Worm (Caenorhabditis elegans): Measurements from ENCODE around the gene flad-1.

DNA sequence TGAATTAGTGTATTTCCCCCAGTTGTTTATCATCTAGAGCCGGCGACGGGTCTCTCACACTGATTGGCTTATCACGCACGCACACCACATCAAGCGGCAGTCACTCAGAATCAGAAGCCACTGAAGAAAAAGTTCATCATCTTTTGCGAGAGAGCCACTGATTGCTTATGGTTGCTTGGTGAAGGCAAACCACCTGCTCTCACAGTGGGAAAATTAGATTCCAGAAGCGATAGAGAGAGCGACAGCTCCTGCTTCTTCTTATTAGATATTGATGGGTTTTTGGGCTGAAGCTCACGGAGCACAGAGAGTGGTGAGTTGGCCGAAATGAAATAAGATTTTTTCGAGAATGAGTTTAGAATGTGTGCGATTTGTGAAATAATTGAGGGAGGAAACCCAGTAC lies 12.2 kb downstream of the flad-1 start:
- TF ChIP-seq ceh-9 (tag; optimal IDR thresholded peaks at IDR 0.05) (no peak), mdl-1 (tag; optimal IDR thresholded peaks at IDR 0.05) (no peak), ztf-11 (tag; optimal IDR thresholded peaks at IDR 0.05) (no peak), aly-2 (tag; optimal IDR thresholded peaks at IDR 0.05) (no peak), unc-62 (GFP tag; optimal IDR thresholded peaks at IDR 0.05) (no peak), skn-1 (tag; optimal IDR thresholded peaks at IDR 0.05) (no peak), ama-1 (optimal IDR thresholded peaks at IDR 0.05) (no peak), zag-1 (tag; optimal IDR thresholded peaks at IDR 0.05) (no peak), R02D3.7 (tag; optimal IDR thresholded peaks at IDR 0.05) (no peak), pha-4 (tag; optimal IDR thresholded peaks at IDR 0.05) (no peak), eor-1 (tag; optimal IDR thresholded peaks at IDR 0.05) (no peak), hmg-11 (tag; optimal IDR thresholded peaks at IDR 0.05) (no peak), fkh-10 (GFP tag; optimal IDR thresholded peaks at IDR 0.05) (no peak)

All from whole organism, L3 larva.